Worm (Caenorhabditis elegans): ENCODE results near the gene apc-17.

DNA sequence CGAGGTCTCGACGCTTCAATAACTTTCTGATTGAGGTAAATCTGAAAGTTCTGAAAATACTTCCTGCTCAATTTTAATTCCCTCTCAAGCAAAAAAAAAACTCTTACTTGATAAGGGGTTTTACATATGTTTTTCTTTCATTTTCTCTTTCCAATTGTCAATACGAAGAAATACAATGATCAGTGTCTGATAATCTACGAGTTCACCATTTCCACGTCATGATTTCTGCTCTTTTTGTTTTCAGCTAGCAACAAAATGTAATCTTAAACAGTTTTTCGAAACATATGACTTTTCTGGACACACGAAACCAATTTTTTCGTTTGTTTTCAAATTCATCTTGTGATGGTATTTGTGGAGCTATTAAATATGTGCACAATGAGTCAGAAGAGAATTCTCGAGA lies 48.2 kb downstream of the apc-17 start:
- TF ChIP-seq tab-1 (GFP tag; IDR thresholded peaks at IDR 0.05) (no peak), med-1 (GFP tag; optimal IDR thresholded peaks at IDR 0.05; ENCODE audit: insufficient read depth) (no peak)

Data from whole organism, midembryonic.